Worm (Caenorhabditis elegans): ENCODE measurements around the gene ugt-42.
A peak's percentile ranks its signal among the peaks of the same experiment; 100 is the strongest.

ce11 chrV:667459-667858, 20.5 kb downstream of the ugt-42 start, which contains the start of gene nhr-180:
- TF ChIP-seq skn-1 (tag; optimal IDR thresholded peaks at IDR 0.05) = no peak
- no peak for TF ChIP-seq nhr-28 (tag; optimal IDR thresholded peaks at IDR 0.05)
- no peak for TF ChIP-seq nhr-23 (tag; optimal IDR thresholded peaks at IDR 0.05)
- TF ChIP-seq lin-15B (tag; optimal IDR thresholded peaks at IDR 0.05) = no peak
- no peak for TF ChIP-seq ceh-82 (tag; optimal IDR thresholded peaks at IDR 0.05)
- TF ChIP-seq pqm-1 (tag; optimal IDR thresholded peaks at IDR 0.05) = peak; percentile 16
- TF ChIP-seq fkh-10 (GFP tag; optimal IDR thresholded peaks at IDR 0.05) = no peak
- no peak for TF ChIP-seq nhr-76 (tag; optimal IDR thresholded peaks at IDR 0.05)
- TF ChIP-seq lin-39 (tag; optimal IDR thresholded peaks at IDR 0.05) = no peak
